Fruit fly (Drosophila melanogaster) whole organism: ENCODE results near the gene Qsox2.

Source experiments
- CG8478 ChIP-seq: fragments of >200 bp; optimal IDR thresholded peaks from 2 replicates; lab custom pipeline; 2018; ENCODE audit warnings: inconsistent platforms
- Dll ChIP-seq: fragments of >200 bp; optimal IDR thresholded peaks from 2 replicates; lab custom pipeline; 2017
- EcR ChIP-seq, 2 experiments: fragments of >200 bp; optimal IDR thresholded peaks; 2 replicates each; lab custom pipeline; 2017; ENCODE audit warnings: missing biosample characterization in 2 of 2, missing genetic modification characterization in 2 of 2, missing genetic modification reagents in 2 of 2
- pan ChIP-seq: fragments of >200 bp; optimal IDR thresholded peaks from 2 replicates; lab custom pipeline; 2017
- psq ChIP-seq: fragments of >200 bp; optimal IDR thresholded peaks from 2 replicates; lab custom pipeline; 2017
- usp ChIP-seq: fragments of >200 bp; optimal IDR thresholded peaks from 2 replicates; lab custom pipeline; 2017; ENCODE audit warnings: missing biosample characterization, missing genetic modification characterization, mixed read lengths

Qsox2 gene

dm6 chr3R:21913447-21913846 lies at the start of gene Qsox2:
Qsox2 (plus strand) TSS chr3R:21913747.
- TF ChIP-seq Dll (lab: Kevin White, UChicago) (no peak), EcR (GFP tag; optimal IDR thresholded peaks at IDR 0.05; lab: Kevin White, UChicago) (no peak), usp (GFP tag; lab: Kevin White, UChicago) (no peak), pan (lab: Kevin White, UChicago) (no peak), psq (no peak), CG8478 (no peak)

dm6 chr3R:21863817-21864384 lies 49.6 kb upstream of the Qsox2 start:
- TF ChIP-seq pan (lab: Kevin White, UChicago) (no peak), EcR (GFP tag; optimal IDR thresholded peaks at IDR 0.05; lab: Kevin White, UChicago) (no peak), psq (no peak), usp (GFP tag; lab: Kevin White, UChicago) (no peak), CG8478 (no peak), Dll (lab: Kevin White, UChicago) (no peak)

DNA sequence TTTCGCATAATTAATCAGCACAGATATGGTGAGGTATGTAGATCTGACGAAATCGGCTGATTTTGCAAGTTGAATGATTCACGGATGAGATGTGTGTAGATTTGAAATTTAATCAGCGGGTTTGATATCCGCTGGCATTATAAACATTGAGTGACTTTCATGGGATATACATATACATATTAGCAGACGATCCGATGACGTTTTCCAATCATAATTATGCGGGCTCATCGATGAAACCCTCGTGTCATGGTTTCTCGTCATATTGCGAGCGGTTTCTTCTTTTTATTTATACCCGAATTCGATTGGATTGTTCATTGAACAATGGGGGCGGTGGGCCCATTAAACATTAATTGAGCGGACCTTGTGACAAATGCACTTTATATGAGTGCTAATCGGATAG lies 49.1 kb upstream of the Qsox2 start:
- TF ChIP-seq pan (lab: Kevin White, UChicago) (no peak), Dll (lab: Kevin White, UChicago) (no peak), psq (no peak), usp (GFP tag; lab: Kevin White, UChicago) (no peak), EcR (GFP tag; optimal IDR thresholded peaks at IDR 0.05; lab: Kevin White, UChicago) (no peak), CG8478 (no peak)

DNA sequence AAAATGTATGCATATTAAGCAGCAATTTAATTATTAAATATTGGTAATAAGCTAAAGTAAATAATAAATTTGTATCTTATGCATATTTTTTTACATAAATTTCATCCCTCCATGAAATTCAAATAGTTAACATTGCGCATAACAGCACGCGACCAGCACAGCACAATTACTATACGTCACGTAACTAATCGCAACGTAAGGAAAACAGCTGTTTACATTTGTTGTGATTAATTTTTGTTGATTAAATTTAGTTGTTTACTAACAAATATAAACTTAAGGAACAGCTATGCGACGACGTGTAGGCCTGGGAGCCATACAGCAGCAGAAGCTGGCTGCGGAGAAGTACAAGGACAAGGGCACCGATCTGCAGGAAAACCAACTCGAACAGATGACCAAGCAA lies 48.6 kb upstream of the Qsox2 start, which contains the start of gene lsn:
lsn (plus strand) TSS at position 177 of the 400 bp plus-strand sequence.
- TF ChIP-seq CG8478 = no peak
- TF ChIP-seq pan (lab: Kevin White, UChicago) = no peak
- no peak for TF ChIP-seq EcR (GFP tag; optimal IDR thresholded peaks at IDR 0.05; lab: Kevin White, UChicago)
- TF ChIP-seq psq = no peak
- no peak for TF ChIP-seq Dll (lab: Kevin White, UChicago)
- no peak for TF ChIP-seq usp (GFP tag; lab: Kevin White, UChicago)

- no peak for TF ChIP-seq usp (GFP tag; lab: Kevin White, UChicago)
- TF ChIP-seq EcR (GFP tag; optimal IDR thresholded peaks at IDR 0.05; lab: Kevin White, UChicago) = no peak
- TF ChIP-seq pan (lab: Kevin White, UChicago) = no peak
- TF ChIP-seq psq = no peak
- no peak for TF ChIP-seq CG8478
- TF ChIP-seq Dll (lab: Kevin White, UChicago) = no peak
Observed at dm6 chr3R:21867819-21868218, 45.7 kb upstream of the Qsox2 start, which contains the start of the genes CG6569 and Cby. CG6569 (minus strand) TSS chr3R:21867919. Cby (plus strand) TSS chr3R:21868003.

- TF ChIP-seq Dll (lab: Kevin White, UChicago) (no peak), CG8478 (no peak), psq (no peak), pan (lab: Kevin White, UChicago) (no peak), EcR (GFP tag; optimal IDR thresholded peaks at IDR 0.05; lab: Kevin White, UChicago) (no peak), usp (GFP tag; lab: Kevin White, UChicago) (no peak)
Observed at dm6 chr3R:21869464-21870100, 44.0 kb upstream of the Qsox2 start, which contains the start of gene CG31174. CG31174 (minus strand) TSS chr3R:21869514.

dm6 chr3R:21870158-21870971 lies 43.2 kb upstream of the Qsox2 start, which contains the start of gene CG31431:
CG31431 (plus strand) TSS chr3R:21870681.
- TF ChIP-seq EcR (GFP tag; optimal IDR thresholded peaks at IDR 0.05; lab: Kevin White, UChicago) (no peak), Dll (lab: Kevin White, UChicago) (no peak), pan (lab: Kevin White, UChicago) (no peak), psq (no peak), usp (GFP tag; lab: Kevin White, UChicago) (no peak), CG8478 (no peak)

DNA sequence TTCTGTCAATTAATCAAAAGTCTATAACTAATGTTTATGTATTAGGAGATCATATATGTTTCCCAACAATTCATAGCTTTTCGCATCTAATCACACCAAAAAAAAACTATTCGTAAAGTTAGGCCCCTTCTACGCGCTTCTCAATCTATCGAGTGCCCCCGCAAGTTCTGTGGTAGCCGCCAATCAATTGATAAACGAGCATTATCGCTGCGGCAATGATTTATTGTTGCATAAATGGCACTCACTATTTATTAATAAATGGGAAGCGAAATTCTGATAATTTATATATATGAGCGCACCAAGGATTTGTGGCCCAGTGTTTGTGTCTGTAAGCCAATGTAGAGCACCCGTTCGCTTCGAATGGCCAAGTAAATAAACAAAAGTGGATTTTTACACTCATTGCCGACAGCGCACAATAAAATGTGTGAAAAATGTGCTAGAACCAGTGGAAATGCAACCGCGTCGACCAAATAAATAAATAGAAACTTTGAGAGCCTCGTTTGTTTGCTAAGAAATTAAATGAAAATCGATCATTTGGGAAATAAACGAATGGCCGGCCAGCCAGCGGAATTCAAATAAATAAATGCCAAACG lies 42.1 kb upstream of the Qsox2 start:
- TF ChIP-seq EcR (GFP tag; optimal IDR thresholded peaks at IDR 0.05; lab: Kevin White, UChicago) (no peak), Dll (lab: Kevin White, UChicago) (no peak), psq (no peak), usp (GFP tag; lab: Kevin White, UChicago) (no peak), pan (lab: Kevin White, UChicago) (no peak), CG8478 (no peak)

DNA sequence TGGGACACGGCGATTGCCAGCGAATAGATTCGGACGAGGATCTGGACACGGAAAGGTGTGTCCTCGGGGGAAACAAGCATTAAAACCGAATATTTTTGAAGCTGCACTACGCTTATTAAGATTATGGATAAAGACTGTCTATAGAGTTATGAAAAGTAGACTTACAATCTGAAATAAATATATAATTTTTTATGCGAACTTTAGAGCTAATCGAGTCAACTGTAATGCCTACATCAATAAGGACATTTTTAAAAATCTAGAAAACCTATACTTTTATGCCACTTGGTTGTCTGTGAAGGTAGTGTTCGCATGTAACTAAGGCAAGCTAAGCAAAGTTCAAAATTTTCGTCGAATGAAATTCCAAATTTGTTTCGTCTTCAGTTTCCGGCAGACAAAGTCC lies 40.1 kb upstream of the Qsox2 start, which contains the start of gene CG31178:
CG31178 (plus strand) TSS at position 301 of the 400 bp plus-strand sequence.
- no peak for TF ChIP-seq EcR (GFP tag; optimal IDR thresholded peaks at IDR 0.05; lab: Kevin White, UChicago)
- no peak for TF ChIP-seq pan (lab: Kevin White, UChicago)
- TF ChIP-seq Dll (lab: Kevin White, UChicago) = no peak
- TF ChIP-seq usp (GFP tag; lab: Kevin White, UChicago) = no peak
- TF ChIP-seq psq = no peak
- TF ChIP-seq CG8478 = no peak

DNA sequence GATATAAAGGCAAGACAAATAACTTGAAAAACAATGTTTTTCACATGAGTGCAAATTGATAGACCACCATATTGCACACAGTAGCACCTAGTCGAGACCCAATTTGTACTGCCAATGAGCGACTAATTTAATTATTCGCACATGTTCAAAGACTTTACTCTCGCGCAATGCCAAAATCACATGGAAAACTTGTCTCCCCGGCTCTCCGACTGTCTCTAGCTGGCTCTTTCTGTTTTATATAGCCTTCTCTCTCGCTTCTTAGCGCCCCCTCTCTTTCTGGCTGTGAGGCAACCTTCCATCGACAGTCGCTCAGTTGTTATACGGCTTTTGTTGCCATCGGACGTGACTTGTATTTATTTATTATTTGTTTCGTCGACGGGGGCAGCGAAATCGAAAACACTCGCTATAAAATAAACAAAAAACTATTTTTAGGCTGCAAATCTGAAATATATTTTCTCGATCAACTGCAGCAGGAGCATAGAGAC lies 38.5 kb upstream of the Qsox2 start, which contains the start of gene CG6656:
CG6656 (plus strand) TSS at position 312 of the 485 bp plus-strand sequence.
- TF ChIP-seq CG8478 = peak; percentile 68
- TF ChIP-seq Dll (lab: Kevin White, UChicago) = no peak
- peak; percentile 72 for TF ChIP-seq pan (lab: Kevin White, UChicago)

dm6 chr3R:21877636-21878035 lies 35.9 kb upstream of the Qsox2 start, which contains the start of gene P5CDh2:
P5CDh2 (plus strand) TSS chr3R:21877936.
- TF ChIP-seq usp (GFP tag; lab: Kevin White, UChicago) (no peak), psq (no peak), Dll (lab: Kevin White, UChicago) (no peak), pan (lab: Kevin White, UChicago) (no peak), EcR (GFP tag; optimal IDR thresholded peaks at IDR 0.05; lab: Kevin White, UChicago) (no peak), CG8478 (no peak)
